Worm (Caenorhabditis elegans) whole organism, L4 larva: Measurements from ENCODE around the gene mdt-26.

ENCODE experiments used
- daf-16 ChIP-seq, 3 experiments: sonication (generic microtip); optimal IDR thresholded peaks; 2 replicates each; lab custom pipeline; 2016 to 2017; ENCODE audit warnings: missing genetic modification characterization in 3 of 3, missing genetic modification reagents in 3 of 3, mild to moderate bottlenecking in 2 of 3, missing compliant biosample characterization in 2 of 3, missing biosample characterization in 1 of 3, moderate library complexity in 1 of 3
- dmd-8 ChIP-seq: fragments of 200-800 bp; sonication (Bioruptor generic); IDR thresholded peaks from 2 replicates; pipeline ENCODE4 v1.3.6; 2022; ENCODE audit warnings: missing genetic modification characterization, missing compliant biosample characterization
- nhr-11 ChIP-seq: fragments of 150-350 bp; optimal IDR thresholded peaks from 2 replicates; lab custom pipeline; 2014; ENCODE audit warnings: missing biosample characterization, missing genetic modification characterization
- nhr-237 ChIP-seq: sonication (generic microtip); optimal IDR thresholded peaks from 2 replicates; lab custom pipeline; 2017; ENCODE audit warnings: missing biosample characterization, missing genetic modification characterization

DNA sequence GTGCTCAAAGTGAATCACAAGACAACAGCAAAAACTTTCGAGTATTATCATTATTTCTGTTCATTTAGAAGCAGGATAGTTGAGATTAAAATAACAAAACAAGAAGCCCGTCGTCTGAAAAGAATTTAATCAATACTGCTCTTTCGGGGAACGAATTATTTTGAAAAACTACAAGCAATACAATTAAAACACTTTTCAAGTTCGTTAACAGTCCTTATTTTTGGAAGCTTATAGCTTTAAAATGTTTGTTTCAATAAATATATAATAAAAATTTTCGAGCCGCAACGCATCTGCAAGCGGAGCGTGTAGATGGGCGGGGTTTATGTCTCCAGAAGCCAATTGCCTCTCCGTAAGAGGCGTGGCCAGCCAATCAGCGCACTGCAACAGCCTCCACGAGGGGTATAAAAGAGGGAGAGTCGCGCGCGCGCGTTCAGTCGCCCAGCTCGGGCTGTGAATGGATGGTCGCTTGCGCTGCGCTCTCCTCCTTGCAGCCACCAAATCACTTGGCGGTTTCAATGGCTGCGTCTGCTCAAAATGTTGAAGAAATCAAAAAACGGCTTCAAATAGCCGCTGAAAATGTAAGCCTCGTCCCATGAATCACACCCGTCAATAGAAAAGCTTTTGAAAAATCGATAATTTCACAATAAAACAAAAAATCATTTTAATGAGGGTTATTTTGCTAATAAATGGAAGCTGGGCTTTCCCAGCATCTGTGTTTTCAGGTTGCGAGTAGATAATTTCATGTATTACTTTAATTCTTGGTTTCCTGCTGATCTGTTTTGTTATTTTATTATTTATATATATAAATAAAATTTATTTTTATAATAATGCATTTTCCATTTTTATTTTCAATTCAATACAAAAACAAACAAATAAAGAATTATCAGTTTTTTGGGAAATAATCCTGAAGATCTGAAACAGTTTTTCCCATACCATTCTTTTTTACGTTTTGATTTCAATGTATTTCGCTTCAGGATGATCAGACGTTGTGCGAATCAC is at the start of gene mdt-26, which contains the start of gene ift-43:
- no peak for TF ChIP-seq nhr-237 (tag; lab: Kevin White, UChicago)
- peak; percentile 74; the same call in 1 of the 2 replicates for TF ChIP-seq dmd-8 (GFP tag; lab: Robert Waterston, UW)
- TF ChIP-seq daf-16 (GFP tag; optimal IDR thresholded peaks at IDR 0.05; lab: Kevin White, UChicago) = peak; percentile 36 to 59
- TF ChIP-seq daf-16 (tag; optimal IDR thresholded peaks at IDR 0.05; lab: Kevin White, UChicago) = peak; percentile 47
- TF ChIP-seq nhr-11 (tag; lab: Kevin White, UChicago) = peak; percentile 69
